Worm (Caenorhabditis elegans): ENCODE measurements around the gene K05F6.10.

- TF ChIP-seq med-1 (GFP tag; optimal IDR thresholded peaks at IDR 0.05; ENCODE audit: insufficient read depth): no peak
- no peak for TF ChIP-seq klf-2 (GFP tag; conservative IDR thresholded peaks at IDR 0.05)
- no peak for TF ChIP-seq tab-1 (GFP tag; IDR thresholded peaks at IDR 0.05)
- TF ChIP-seq ztf-23 (GFP tag; IDR thresholded peaks at IDR 0.05): no peak
- no peak for TF ChIP-seq cog-1 (tag; optimal IDR thresholded peaks at IDR 0.05)
- no peak for TF ChIP-seq ztf-29 (GFP tag; IDR thresholded peaks at IDR 0.05)
Measured at ce11 chrII:1525498-1525897, 50.4 kb downstream of the K05F6.10 start, which contains the start of gene Y51H7BR.7.
